Worm (Caenorhabditis elegans) whole organism, L4 larva: ENCODE measurements around the gene C03G5.14.

ENCODE experiments used
- cey-2 ChIP-seq: sonication (generic microtip); optimal IDR thresholded peaks from 3 replicates; lab custom pipeline; 2017; ENCODE audit warnings: missing genetic modification characterization, mild to moderate bottlenecking, missing compliant biosample characterization, antibody characterized with exemption, borderline replicate concordance; ENCODE audit not compliant: insufficient read depth
- daf-8 ChIP-seq: fragments of 200-800 bp; sonication (Bioruptor generic); IDR thresholded peaks from 2 replicates; pipeline ENCODE4 v1.3.6; 2022; ENCODE audit warnings: missing genetic modification characterization, missing compliant biosample characterization
- hlh-30 ChIP-seq: sonication (generic microtip); optimal IDR thresholded peaks from 2 replicates; lab custom pipeline; 2017; ENCODE audit warnings: antibody characterized with exemption, mild to moderate bottlenecking, missing genetic modification characterization, missing compliant biosample characterization; ENCODE audit not compliant: insufficient read depth
- nhr-28 ChIP-seq: fragments of 150-350 bp; optimal IDR thresholded peaks from 2 replicates; lab custom pipeline; 2014; ENCODE audit warnings: missing biosample characterization, missing genetic modification characterization
- pha-4 ChIP-seq, 2 experiments: fragments of 150-350 bp in 1 of 2; fragments of 200-800 bp in 1 of 2; sonication (Bioruptor generic) in 1 of 2; IDR thresholded peaks in 1 of 2; optimal IDR thresholded peaks in 1 of 2; 2 replicates each; pipeline versions ENCODE4 v1.3.6 to Lab custom; 2014 to 2022; ENCODE audit warnings: missing genetic modification characterization in 2 of 2, missing genetic modification reagents in 2 of 2, missing biosample characterization in 1 of 2, missing compliant biosample characterization in 1 of 2
- unc-62 ChIP-seq, 3 experiments: fragments of 150-350 bp in 1 of 3; sonication (generic microtip); optimal IDR thresholded peaks in 2 of 3; peaks in 1 of 3; 1 replicate in 1 of 3; 2 replicates in 2 of 3; lab custom pipeline; 2014 to 2017; ENCODE audit warnings: missing biosample characterization in 3 of 3, missing genetic modification characterization in 3 of 3, missing genetic modification reagents in 3 of 3, missing genotype in 1 of 3
- zip-11 ChIP-seq: fragments of 200-800 bp; sonication (Bioruptor generic); IDR thresholded peaks from 2 replicates; pipeline ENCODE4 v1.3.6; 2022; ENCODE audit warnings: missing genetic modification characterization, missing compliant biosample characterization

- TF ChIP-seq daf-8 (GFP tag; lab: Robert Waterston, UW) (no peak), unc-62 (GFP tag; optimal IDR thresholded peaks at IDR 0.05 in 1 of 2; lab: Kevin White, UChicago) (no peak), unc-62 (tag; optimal IDR thresholded peaks at IDR 0.05; lab: Kevin White, UChicago) (no peak), zip-11 (GFP tag; lab: Robert Waterston, UW) (no peak), nhr-28 (tag; lab: Kevin White, UChicago) (no peak), hlh-30 (tag; lab: Kevin White, UChicago) (no peak), pha-4 (GFP tag; IDR thresholded peaks at IDR 0.05; lab: Robert Waterston, UW) (no peak), pha-4 (tag; optimal IDR thresholded peaks at IDR 0.05; lab: Kevin White, UChicago) (no peak), cey-2 (tag; lab: Kevin White, UChicago) (no peak)
These were observed at the start of gene C03G5.14 for ce11 chrX:8521614-8522013.
